Fruit fly (Drosophila melanogaster) whole organism, prepupa: Measurements from ENCODE around the gene Klp64D.

Experiments used
- CG10631 ChIP-seq: fragments of 200-800 bp; sonication (Bioruptor generic); optimal IDR thresholded peaks from 2 replicates; lab custom pipeline; 2016; ENCODE audit warnings: missing biosample characterization, missing genetic modification characterization
- CG4318 ChIP-seq: fragments of 200-800 bp; sonication (Bioruptor generic); optimal IDR thresholded peaks from 3 replicates; lab custom pipeline; 2017; ENCODE audit warnings: missing biosample characterization, mild to moderate bottlenecking, missing genetic modification characterization
- CG6854 ChIP-seq: fragments of 200-800 bp; sonication (Bioruptor generic); optimal IDR thresholded peaks from 2 replicates; lab custom pipeline; 2017; ENCODE audit warnings: missing biosample characterization, mild to moderate bottlenecking, missing genetic modification characterization
- CG9139 ChIP-seq: fragments of 200-800 bp; sonication (Bioruptor generic); optimal IDR thresholded peaks from 3 replicates; lab custom pipeline; 2017; ENCODE audit warnings: missing biosample characterization, mild to moderate bottlenecking, missing genetic modification characterization
- Ets21C ChIP-seq: fragments of 200-800 bp; sonication (Bioruptor generic); optimal IDR thresholded peaks from 3 replicates; lab custom pipeline; 2016; ENCODE audit warnings: missing biosample characterization, missing genetic modification characterization
- Hr39 ChIP-seq: fragments of 200-800 bp; sonication (Bioruptor generic); optimal IDR thresholded peaks from 2 replicates; lab custom pipeline; 2016; ENCODE audit warnings: missing biosample characterization, missing genetic modification characterization
- Sox14 ChIP-seq: fragments of 200-800 bp; sonication (Bioruptor generic); optimal IDR thresholded peaks from 3 replicates; lab custom pipeline; 2016; ENCODE audit warnings: missing biosample characterization, missing genetic modification characterization
- dac ChIP-seq: fragments of 200-800 bp; sonication (Bioruptor generic); optimal IDR thresholded peaks from 2 replicates; lab custom pipeline; 2017; ENCODE audit warnings: missing biosample characterization, mild to moderate bottlenecking, missing genetic modification characterization
- ss ChIP-seq, 2 experiments: fragments of 200-800 bp; sonication (Bioruptor generic); optimal IDR thresholded peaks; 2 replicates in 1 of 2; 3 replicates in 1 of 2; lab custom pipeline; 2017 to 2018; ENCODE audit warnings: mild to moderate bottlenecking in 2 of 2, missing biosample characterization in 2 of 2, missing genetic modification characterization in 2 of 2, moderate library complexity in 1 of 2

dm6 chr3L:5372052-5372451 lies 12.9 kb upstream of the Klp64D start:
- no peak for TF ChIP-seq dac
- no peak for TF ChIP-seq CG6854 (GFP tag; lab: Kevin White, UChicago)
- TF ChIP-seq CG9139 (GFP tag; lab: Kevin White, UChicago), result no peak
- TF ChIP-seq Sox14 (GFP tag; lab: Kevin White, UChicago), result no peak
- TF ChIP-seq ss (GFP tag; optimal IDR thresholded peaks at IDR 0.05; lab: Kevin White, UChicago), result no peak
- no peak for TF ChIP-seq CG10631
- no peak for TF ChIP-seq CG4318 (GFP tag; lab: Kevin White, UChicago)
- no peak for TF ChIP-seq Ets21C (GFP tag; lab: Kevin White, UChicago)
- no peak for TF ChIP-seq Hr39 (GFP tag; lab: Kevin White, UChicago)
